Worm (Caenorhabditis elegans) whole organism, L3 larva: ENCODE results near the gene prde-1.

Experiments used
- ZK546.5 ChIP-seq: sonication (generic microtip); optimal IDR thresholded peaks from 2 replicates; lab custom pipeline; 2017; ENCODE audit warnings: missing biosample characterization, missing genetic modification characterization
- elt-3 ChIP-seq, 3 experiments: fragments of 150-350 bp in 1 of 3; sonication (generic microtip) in 2 of 3; optimal IDR thresholded peaks; 2 replicates in 2 of 3; 4 replicates in 1 of 3; lab custom pipeline; 2014 to 2017; ENCODE audit warnings: missing biosample characterization in 3 of 3, missing genetic modification characterization in 3 of 3
- lin-39 ChIP-seq: fragments of 150-350 bp; optimal IDR thresholded peaks from 2 replicates; lab custom pipeline; 2018; ENCODE audit warnings: missing biosample characterization, missing genetic modification reagents, missing genetic modification characterization
- nhr-28 ChIP-seq: fragments of 150-350 bp; optimal IDR thresholded peaks from 2 replicates; lab custom pipeline; 2014; ENCODE audit warnings: missing biosample characterization, missing genetic modification characterization
- snpc-4 ChIP-seq: fragments of 150-350 bp; optimal IDR thresholded peaks from 2 replicates; lab custom pipeline; 2014; ENCODE audit warnings: missing biosample characterization, missing genetic modification characterization

- TF ChIP-seq elt-3 (tag; optimal IDR thresholded peaks at IDR 0.05; lab: Kevin White, UChicago) (no peak), lin-39 (tag; lab: Kevin White, UChicago) (no peak), snpc-4 (tag; lab: Kevin White, UChicago) (no peak), ZK546.5 (tag; lab: Kevin White, UChicago) (no peak), nhr-28 (tag; lab: Kevin White, UChicago) (no peak)
Observed at ce11 chrV:15567344-15567804, 29.3 kb downstream of the prde-1 start, which contains the start of gene acs-2.
